Fruit fly (Drosophila melanogaster) whole organism, embryonic: ENCODE results near the gene Iris.
A peak's percentile ranks its signal among the peaks of the same experiment; 100 is the strongest.

ENCODE experiments used
- Aef1 ChIP-seq: fragments of 200-800 bp; sonication (Bioruptor generic); IDR thresholded peaks from 3 replicates; pipeline ENCODE4 v1.3.6; 2022; ENCODE audit warnings: missing biosample characterization, missing genetic modification characterization
- CG10267 ChIP-seq: fragments of 200-800 bp; sonication (Bioruptor generic); optimal IDR thresholded peaks from 2 replicates; lab custom pipeline; 2018; ENCODE audit warnings: missing biosample characterization, mild to moderate bottlenecking, missing genetic modification characterization, moderate library complexity
- CG10462 ChIP-seq: fragments of 200-800 bp; sonication (Bioruptor generic); optimal IDR thresholded peaks from 2 replicates; lab custom pipeline; 2016; ENCODE audit warnings: missing biosample characterization, missing genetic modification characterization
- CG11723 ChIP-seq: fragments of 200-800 bp; sonication (Bioruptor generic); optimal IDR thresholded peaks from 2 replicates; lab custom pipeline; 2017; ENCODE audit warnings: missing biosample characterization, mild to moderate bottlenecking, missing genetic modification characterization
- CG1233 ChIP-seq: fragments of 200-800 bp; sonication (Bioruptor generic); optimal IDR thresholded peaks from 4 replicates; lab custom pipeline; 2018; ENCODE audit warnings: missing biosample characterization, mild to moderate bottlenecking, missing genetic modification characterization
- CG14710 ChIP-seq: fragments of 200-800 bp; sonication (Bioruptor generic); optimal IDR thresholded peaks from 3 replicates; lab custom pipeline; 2019; ENCODE audit warnings: missing biosample characterization, mild to moderate bottlenecking, missing genetic modification characterization, moderate library complexity
- CG14860 ChIP-seq: fragments of 200-800 bp; sonication (Bioruptor generic); IDR thresholded peaks from 3 replicates; pipeline ENCODE4 v1.3.6; 2022; ENCODE audit warnings: missing biosample characterization, missing genetic modification characterization; ENCODE audit not compliant: partially characterized antibody
- CG15073 ChIP-seq: fragments of 200-800 bp; sonication (Bioruptor generic); optimal IDR thresholded peaks from 2 replicates; lab custom pipeline; 2016; ENCODE audit warnings: missing biosample characterization, missing genetic modification characterization
- CG1529 ChIP-seq: fragments of 200-800 bp; sonication (Bioruptor generic); optimal IDR thresholded peaks from 3 replicates; lab custom pipeline; 2018; ENCODE audit warnings: missing biosample characterization, missing genetic modification characterization
- CG1602 ChIP-seq: fragments of 200-800 bp; sonication (Bioruptor generic); optimal IDR thresholded peaks from 3 replicates; lab custom pipeline; 2016; ENCODE audit warnings: missing biosample characterization, missing genetic modification characterization
- CG1647 ChIP-seq: fragments of 200-800 bp; sonication (Bioruptor generic); optimal IDR thresholded peaks from 3 replicates; lab custom pipeline; 2016; ENCODE audit warnings: missing biosample characterization, missing genetic modification characterization
- CG16779 ChIP-seq: fragments of 200-800 bp; sonication (Bioruptor generic); IDR thresholded peaks from 2 replicates; pipeline ENCODE4 v1.3.6; 2022; ENCODE audit warnings: missing biosample characterization, missing genetic modification characterization
- CG17568 ChIP-seq: fragments of 200-800 bp; sonication (Bioruptor generic); optimal IDR thresholded peaks from 2 replicates; lab custom pipeline; 2018; ENCODE audit warnings: missing biosample characterization, mild to moderate bottlenecking, missing genetic modification characterization, moderate library complexity
- CG17829 ChIP-seq: fragments of 200-800 bp; optimal IDR thresholded peaks from 2 replicates; lab custom pipeline; 2019; ENCODE audit warnings: missing biosample characterization, mild to moderate bottlenecking, missing genetic modification characterization, moderate library complexity
- CG1792 ChIP-seq: fragments of 200-800 bp; sonication (Bioruptor generic); optimal IDR thresholded peaks from 2 replicates; lab custom pipeline; 2016; ENCODE audit warnings: missing biosample characterization, missing genetic modification characterization
- CG3847 ChIP-seq: fragments of 200-800 bp; sonication (Bioruptor generic); IDR thresholded peaks from 2 replicates; pipeline ENCODE4 v1.3.6; 2022; ENCODE audit warnings: missing biosample characterization, missing genetic modification characterization
- CG4854 ChIP-seq: fragments of 200-800 bp; sonication (Bioruptor generic); optimal IDR thresholded peaks from 2 replicates; lab custom pipeline; 2016; ENCODE audit warnings: missing biosample characterization, missing genetic modification characterization, inconsistent platforms
- CG7556 ChIP-seq: fragments of 200-800 bp; sonication (Bioruptor generic); optimal IDR thresholded peaks from 2 replicates; lab custom pipeline; 2017; ENCODE audit warnings: missing biosample characterization, mild to moderate bottlenecking, missing genetic modification characterization
- CG8478 ChIP-seq: fragments of >200 bp; optimal IDR thresholded peaks from 2 replicates; lab custom pipeline; 2018
- CG9215 ChIP-seq: fragments of 200-800 bp; sonication (Bioruptor generic); IDR thresholded peaks from 2 replicates; pipeline ENCODE4 v1.3.6; 2022; ENCODE audit warnings: missing biosample characterization, missing genetic modification characterization
- CG9609 ChIP-seq: fragments of 200-800 bp; sonication (Bioruptor generic); optimal IDR thresholded peaks from 3 replicates; lab custom pipeline; 2016; ENCODE audit warnings: missing biosample characterization, missing genetic modification characterization
- Camta ChIP-seq: fragments of 200-800 bp; sonication (Bioruptor generic); optimal IDR thresholded peaks from 2 replicates; lab custom pipeline; 2016; ENCODE audit warnings: missing biosample characterization, missing genetic modification characterization
- Dad ChIP-seq: fragments of 200-800 bp; sonication (Bioruptor generic); optimal IDR thresholded peaks from 3 replicates; lab custom pipeline; 2016; ENCODE audit warnings: missing biosample characterization, missing genetic modification characterization
- Hmx ChIP-seq: fragments of 200-800 bp; sonication (Bioruptor generic); optimal IDR thresholded peaks from 2 replicates; lab custom pipeline; 2016; ENCODE audit warnings: missing biosample characterization, missing genetic modification characterization
- Lim3 ChIP-seq: fragments of 200-800 bp; sonication (Bioruptor generic); IDR thresholded peaks from 2 replicates; pipeline ENCODE4 v1.3.6; 2022; ENCODE audit warnings: missing biosample characterization, missing genetic modification characterization
- MBD-R2 ChIP-seq: fragments of 200-800 bp; sonication (Bioruptor generic); IDR thresholded peaks from 2 replicates; pipeline ENCODE4 v1.3.6; 2022; ENCODE audit warnings: missing biosample characterization, missing genetic modification characterization
- Med ChIP-seq: fragments of 200-800 bp; sonication (Bioruptor generic); peaks from one replicate; lab custom pipeline; 2016; ENCODE audit warnings: missing biosample characterization, missing genetic modification characterization, mild to moderate bottlenecking, inconsistent platforms, moderate library complexity
- NC2β ChIP-seq: fragments of 200-800 bp; sonication (Bioruptor generic); optimal IDR thresholded peaks from 2 replicates; lab custom pipeline; 2016; ENCODE audit warnings: missing biosample characterization, missing genetic modification characterization
- Ptx1 ChIP-seq: fragments of 200-800 bp; sonication (Bioruptor generic); IDR thresholded peaks from 2 replicates; pipeline ENCODE4 v1.3.6; 2022; ENCODE audit warnings: missing biosample characterization, missing genetic modification characterization
- Sox102F ChIP-seq: fragments of 200-800 bp; sonication (Bioruptor generic); optimal IDR thresholded peaks from 2 replicates; lab custom pipeline; 2018; ENCODE audit warnings: missing biosample characterization, mild to moderate bottlenecking, missing genetic modification characterization, moderate library complexity
- Spps ChIP-seq: fragments of 200-800 bp; sonication (Bioruptor generic); optimal IDR thresholded peaks from 2 replicates; lab custom pipeline; 2018; ENCODE audit warnings: missing biosample characterization, mild to moderate bottlenecking, missing genetic modification characterization
- Sry-β ChIP-seq: fragments of 200-800 bp; sonication (Bioruptor generic); optimal IDR thresholded peaks from 2 replicates; lab custom pipeline; 2018; ENCODE audit warnings: missing biosample characterization, mild to moderate bottlenecking, missing genetic modification characterization, moderate library complexity
- Tbp ChIP-seq: fragments of >200 bp; optimal IDR thresholded peaks from 2 replicates; lab custom pipeline; 2018; ENCODE audit warnings: missing biosample characterization, missing genetic modification characterization
- Xbp1 ChIP-seq: fragments of 200-800 bp; sonication (Bioruptor generic); optimal IDR thresholded peaks from 3 replicates; lab custom pipeline; 2016; ENCODE audit warnings: missing biosample characterization, mild to moderate bottlenecking, missing genetic modification characterization
- bbx ChIP-seq: fragments of 200-800 bp; sonication (Bioruptor generic); IDR thresholded peaks from 2 replicates; pipeline ENCODE4 v1.3.6; 2022; ENCODE audit warnings: missing biosample characterization, missing genetic modification characterization; ENCODE audit not compliant: partially characterized antibody
- da ChIP-seq: fragments of 200-800 bp; sonication (Bioruptor generic); optimal IDR thresholded peaks from 2 replicates; lab custom pipeline; 2016; ENCODE audit warnings: missing biosample characterization, missing genetic modification characterization
- dimm ChIP-seq: fragments of 200-800 bp; sonication (Bioruptor generic); IDR thresholded peaks from 2 replicates; pipeline ENCODE4 v1.3.6; 2022; ENCODE audit warnings: missing biosample characterization, missing genetic modification characterization
- ham ChIP-seq: fragments of 200-800 bp; sonication (Bioruptor generic); IDR thresholded peaks from 2 replicates; pipeline ENCODE4 v1.3.6; 2022; ENCODE audit warnings: missing biosample characterization, missing genetic modification characterization
- hb ChIP-seq: fragments of 200-800 bp; sonication (Bioruptor generic); IDR thresholded peaks from 3 replicates; pipeline ENCODE4 v1.3.6; 2022; ENCODE audit warnings: missing biosample characterization, missing genetic modification characterization; ENCODE audit not compliant: partially characterized antibody
- hkb ChIP-seq, 2 experiments: fragments of 200-800 bp in 1 of 2; fragments of >200 bp in 1 of 2; sonication (Bioruptor generic) in 1 of 2; IDR thresholded peaks in 1 of 2; optimal IDR thresholded peaks in 1 of 2; 2 replicates each; pipeline versions ENCODE4 v1.3.6 to Lab custom; 2017 to 2022; ENCODE audit warnings: missing biosample characterization in 1 of 2, missing genetic modification characterization in 1 of 2
- kni ChIP-seq: fragments of 200-800 bp; sonication (Bioruptor generic); optimal IDR thresholded peaks from 3 replicates; lab custom pipeline; 2017; ENCODE audit warnings: mild to moderate bottlenecking, missing biosample characterization, missing genetic modification reagents, missing genetic modification characterization
- lbe ChIP-seq: fragments of 200-800 bp; sonication (Bioruptor generic); optimal IDR thresholded peaks from 2 replicates; lab custom pipeline; 2016; ENCODE audit warnings: missing biosample characterization, mild to moderate bottlenecking, missing genetic modification characterization
- lov ChIP-seq, 2 experiments: fragments of 200-800 bp in 1 of 2; fragments of >200 bp in 1 of 2; sonication (Bioruptor generic) in 1 of 2; IDR thresholded peaks in 1 of 2; optimal IDR thresholded peaks in 1 of 2; 2 replicates in 1 of 2; 3 replicates in 1 of 2; pipeline versions ENCODE4 v1.3.6 to Lab custom; 2017 to 2022; ENCODE audit warnings: missing biosample characterization in 1 of 2, missing genetic modification characterization in 1 of 2
- odd ChIP-seq: fragments of 200-800 bp; sonication (Bioruptor generic); optimal IDR thresholded peaks from 2 replicates; lab custom pipeline; 2017; ENCODE audit warnings: missing biosample characterization, mild to moderate bottlenecking, missing genetic modification characterization
- pnt ChIP-seq: fragments of 200-800 bp; sonication (Bioruptor generic); optimal IDR thresholded peaks from 3 replicates; lab custom pipeline; 2016; ENCODE audit warnings: missing biosample characterization, missing genetic modification characterization
- scrt ChIP-seq: fragments of 200-800 bp; sonication (Bioruptor generic); optimal IDR thresholded peaks from 2 replicates; lab custom pipeline; 2018; ENCODE audit warnings: missing biosample characterization, mild to moderate bottlenecking, missing genetic modification characterization, moderate library complexity
- sens-2 ChIP-seq: fragments of 200-800 bp; sonication (Bioruptor generic); IDR thresholded peaks from 2 replicates; pipeline ENCODE4 v1.3.6; 2022; ENCODE audit warnings: missing biosample characterization, missing genetic modification characterization
- tna ChIP-seq: fragments of 200-800 bp; sonication (Bioruptor generic); IDR thresholded peaks from 2 replicates; pipeline ENCODE4 v1.3.6; 2022; ENCODE audit warnings: missing biosample characterization, missing genetic modification characterization; ENCODE audit not compliant: partially characterized antibody
- zen ChIP-seq: fragments of 200-800 bp; sonication (Bioruptor generic); optimal IDR thresholded peaks from 3 replicates; lab custom pipeline; 2018; ENCODE audit warnings: missing biosample characterization, mild to moderate bottlenecking, missing genetic modification characterization, moderate library complexity
- zf30C ChIP-seq: fragments of 200-800 bp; sonication (Bioruptor generic); optimal IDR thresholded peaks from 3 replicates; lab custom pipeline; 2018; ENCODE audit warnings: missing biosample characterization, mild to moderate bottlenecking, missing genetic modification characterization
- zfh1 ChIP-seq: fragments of 200-800 bp; sonication (Bioruptor generic); IDR thresholded peaks from 3 replicates; pipeline ENCODE4 v1.3.6; 2022; ENCODE audit warnings: missing biosample characterization, missing genetic modification characterization

Iris gene

dm6 chr2L:1172704-1173107, 38.8 kb upstream of the Iris start, which contains the start of the genes Charon and CG4887 (continued):
- TF ChIP-seq CG10462 (GFP tag; lab: Kevin White, UChicago) = peak; percentile 77
- no peak for TF ChIP-seq zf30C (GFP tag; lab: Kevin White, UChicago)
- no peak for TF ChIP-seq CG16779 (GFP tag; lab: Robert Waterston, UW)
- no peak for TF ChIP-seq CG15073 (GFP tag; lab: Kevin White, UChicago)
- peak; percentile 76 for TF ChIP-seq CG1647 (GFP tag; lab: Kevin White, UChicago)
- peak; percentile 76 for TF ChIP-seq CG1233 (GFP tag; lab: Kevin White, UChicago)
- TF ChIP-seq scrt = no peak
- no peak for TF ChIP-seq CG17568 (GFP tag; lab: Kevin White, UChicago)
- TF ChIP-seq CG14860 (GFP tag; lab: Robert Waterston, UW) = peak; percentile 34; the same call in 1 of the 3 replicates
- no peak for TF ChIP-seq hb (GFP tag; lab: Robert Waterston, UW)
- TF ChIP-seq da (GFP tag; lab: Kevin White, UChicago) = peak; percentile 40
- no peak for TF ChIP-seq hkb (optimal IDR thresholded peaks at IDR 0.05; lab: Kevin White, UChicago)
- peak; percentile 76 for TF ChIP-seq hkb (GFP tag; IDR thresholded peaks at IDR 0.05; lab: Robert Waterston, UW)
- peak; percentile 82 for TF ChIP-seq Dad (GFP tag; lab: Kevin White, UChicago)
- 0 out of 2 replicates have a peak, but pooled peaks have one; percentile 35 for TF ChIP-seq dimm (GFP tag; lab: Robert Waterston, UW)
- peak; percentile 77 for TF ChIP-seq zfh1 (GFP tag; lab: Robert Waterston, UW)
- TF ChIP-seq Sox102F (GFP tag; lab: Kevin White, UChicago) = no peak
- peak; percentile 53 for TF ChIP-seq Hmx (GFP tag; lab: Kevin White, UChicago)
- peak; percentile 80 for TF ChIP-seq pnt (GFP tag; lab: Kevin White, UChicago)
- peak; percentile 88 for TF ChIP-seq CG9215 (GFP tag; lab: Robert Waterston, UW)
- TF ChIP-seq Spps (tag; lab: Kevin White, UChicago) = peak; percentile 53
- TF ChIP-seq lbe (GFP tag; lab: Kevin White, UChicago) = no peak
- TF ChIP-seq CG1529 (GFP tag; lab: Kevin White, UChicago) = no peak
- peak; percentile 81 for TF ChIP-seq Aef1 (GFP tag; lab: Robert Waterston, UW)
- TF ChIP-seq CG11723 (GFP tag; lab: Kevin White, UChicago) = no peak
- peak; percentile 86 for TF ChIP-seq CG14710
- TF ChIP-seq kni (GFP tag; lab: Kevin White, UChicago) = no peak
- TF ChIP-seq ham (GFP tag; lab: Robert Waterston, UW) = no peak
- TF ChIP-seq tna = no peak
- TF ChIP-seq Ptx1 (GFP tag; lab: Robert Waterston, UW) = peak; percentile 85
- no peak for TF ChIP-seq Lim3 (GFP tag; lab: Robert Waterston, UW)
- no peak for TF ChIP-seq Sry-β
- TF ChIP-seq Camta (GFP tag; lab: Kevin White, UChicago) = peak; percentile 81
- TF ChIP-seq CG3847 (GFP tag; lab: Robert Waterston, UW) = peak; percentile 92
- no peak for TF ChIP-seq sens-2 (GFP tag; lab: Robert Waterston, UW)
- TF ChIP-seq CG17829 (tag; lab: Kevin White, UChicago) = peak; percentile 77
- TF ChIP-seq bbx = peak; percentile 28; the same call in 1 of the 2 replicates
- TF ChIP-seq Med = peak; percentile 96
- peak; percentile 79 for TF ChIP-seq NC2β (GFP tag; lab: Kevin White, UChicago)
- no peak for TF ChIP-seq odd (GFP tag; lab: Kevin White, UChicago)
- peak; percentile 68 for TF ChIP-seq zen (tag; lab: Kevin White, UChicago)
- no peak for TF ChIP-seq Tbp (GFP tag; lab: Kevin White, UChicago)
- peak; percentile 89 for TF ChIP-seq MBD-R2 (GFP tag; lab: Robert Waterston, UW)
- peak; percentile 74 for TF ChIP-seq CG4854 (GFP tag; lab: Kevin White, UChicago)
- TF ChIP-seq CG1602 = peak; percentile 83
- TF ChIP-seq CG10267 = peak; percentile 97
- TF ChIP-seq Xbp1 = peak; percentile 89
- TF ChIP-seq lov (optimal IDR thresholded peaks at IDR 0.05; lab: Kevin White, UChicago) = no peak
- TF ChIP-seq lov (GFP tag; IDR thresholded peaks at IDR 0.05; lab: Robert Waterston, UW) = peak; percentile 49; the same call in 1 of the 3 replicates
- peak; percentile 84 for TF ChIP-seq CG9609
- TF ChIP-seq CG7556 (GFP tag; lab: Kevin White, UChicago) = no peak
- TF ChIP-seq CG8478 = no peak
- TF ChIP-seq CG1792 (GFP tag; lab: Kevin White, UChicago) = peak; percentile 72
